Worm (Caenorhabditis elegans): ENCODE data around the gene sph-1.
A peak's percentile ranks its signal among the peaks of the same experiment; 100 is the strongest.
"Not testable (repeated sequence)": the region's sequence is repeated elsewhere in the genome, so short reads cannot be mapped to it uniquely, and the experiment has no call there.

Gene sph-1

DNA sequence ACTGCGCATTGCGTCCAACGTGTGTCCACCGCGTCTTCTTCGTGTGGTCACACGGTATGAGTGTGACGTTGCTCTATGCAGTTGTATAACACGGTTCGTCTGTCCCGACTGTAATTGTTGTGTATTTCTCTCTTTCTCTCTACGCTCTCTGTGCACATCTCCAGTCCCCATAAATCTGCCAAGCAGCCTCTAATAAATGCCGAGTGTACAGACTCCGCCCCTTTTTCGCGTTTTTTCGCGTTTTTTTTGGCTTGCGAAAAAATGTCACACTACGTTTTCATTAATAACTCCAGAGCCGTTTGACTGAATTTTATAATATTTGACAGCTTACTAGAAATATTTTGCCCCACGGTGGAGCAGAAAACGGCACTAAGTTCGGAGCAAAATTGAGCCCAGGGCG, 11.0 kb downstream of the sph-1 start, which contains the start of gene erp-44.3:
erp-44.3 (plus strand) TSS at position 301 of the 400 bp plus-strand sequence.
- not testable (repeated sequence) for TF ChIP-seq tbx-37 (GFP tag; conservative IDR thresholded peaks at IDR 0.05); F13C5.2 (tag; optimal IDR thresholded peaks at IDR 0.05); sea-1 (GFP tag; conservative IDR thresholded peaks at IDR 0.05)

DNA sequence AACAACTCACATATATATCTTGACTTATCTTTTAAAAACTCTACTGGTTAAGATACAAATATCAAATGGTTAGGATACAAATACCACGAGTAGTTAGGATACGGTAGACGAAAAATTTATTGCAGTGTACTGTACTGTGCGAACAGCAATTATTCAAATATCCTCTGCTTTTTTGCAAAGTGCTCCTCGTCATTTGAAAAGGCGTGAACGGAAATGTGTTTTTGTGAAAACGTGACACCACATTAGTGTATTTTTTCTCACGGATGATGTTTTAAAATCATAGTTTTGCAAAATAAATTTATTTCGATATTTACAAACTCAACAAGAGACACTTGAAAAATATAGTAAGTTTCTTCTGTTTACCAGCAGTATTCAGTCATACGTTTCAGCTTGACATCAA, 14.6 kb downstream of the sph-1 start, which contains the start of gene F42G8.8:
F42G8.8 (plus strand) TSS at position 301 of the 400 bp plus-strand sequence.
- TF ChIP-seq F13C5.2 (tag; optimal IDR thresholded peaks at IDR 0.05) (no peak), ama-1 (optimal IDR thresholded peaks at IDR 0.05) (no peak), ceh-36 (tag; optimal IDR thresholded peaks at IDR 0.05) (no peak), tbx-37 (GFP tag; conservative IDR thresholded peaks at IDR 0.05) (no peak)

DNA sequence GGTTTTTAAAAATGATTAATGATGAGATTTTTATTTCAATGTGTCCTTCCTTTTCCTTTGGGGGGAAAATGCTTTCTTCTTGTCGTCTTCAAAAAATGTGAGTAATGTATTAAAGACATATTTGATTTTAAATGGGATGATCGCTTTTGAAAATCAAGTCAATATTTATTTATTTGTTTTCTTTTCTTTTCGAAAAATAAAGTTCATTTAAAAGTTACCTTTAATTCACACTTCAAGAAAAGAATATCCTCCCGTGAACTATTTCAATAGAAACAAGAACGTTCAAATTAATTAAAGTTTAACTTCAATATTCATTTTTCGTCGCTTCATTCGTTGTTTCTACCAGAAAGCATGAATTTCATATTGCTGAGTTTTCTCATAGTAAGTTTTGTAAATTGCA, 17.9 kb downstream of the sph-1 start, which contains the start of gene irld-8:
irld-8 (plus strand) TSS at position 301 of the 400 bp plus-strand sequence.
- TF ChIP-seq scrt-1 (GFP tag; IDR thresholded peaks at IDR 0.05) (no peak), ceh-36 (tag; optimal IDR thresholded peaks at IDR 0.05) (no peak), F13C5.2 (tag; optimal IDR thresholded peaks at IDR 0.05) (no peak), tra-4 (tag; optimal IDR thresholded peaks at IDR 0.05) (no peak), ets-7 (tag; optimal IDR thresholded peaks at IDR 0.05) (no peak), hnd-1 (tag; optimal IDR thresholded peaks at IDR 0.05) (no peak), tbx-37 (GFP tag; conservative IDR thresholded peaks at IDR 0.05) (no peak), pes-1 (GFP tag; IDR thresholded peaks at IDR 0.05) (no peak), aly-1 (tag; optimal IDR thresholded peaks at IDR 0.05) (no peak), sea-1 (GFP tag; conservative IDR thresholded peaks at IDR 0.05) (no peak), ama-1 (optimal IDR thresholded peaks at IDR 0.05) (no peak), flt-1 (GFP tag; IDR thresholded peaks at IDR 0.05) (no peak), hmbx-1 (tag; optimal IDR thresholded peaks at IDR 0.05) (no peak)

DNA sequence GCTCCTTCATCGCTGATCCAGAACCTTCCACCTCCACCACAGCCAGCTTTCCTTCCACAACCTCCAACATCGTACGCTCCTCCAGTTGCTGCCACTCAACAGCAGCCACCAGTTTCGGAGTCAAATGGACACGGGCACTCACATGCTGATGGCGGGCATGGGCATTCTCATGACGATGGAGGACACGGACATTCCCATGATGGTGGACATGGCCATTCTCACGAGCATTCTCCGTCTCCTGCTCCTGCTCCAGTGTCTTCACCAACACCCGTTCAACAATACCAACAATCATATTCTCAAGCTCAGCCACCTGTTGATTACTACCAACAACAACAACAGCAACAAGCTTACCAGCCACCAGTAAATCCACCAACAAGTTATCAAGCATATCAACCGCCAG, 18.8 kb downstream of the sph-1 start:
- TF ChIP-seq hmg-4 (GFP tag; optimal IDR thresholded peaks at IDR 0.05) (no peak), ama-1 (optimal IDR thresholded peaks at IDR 0.05) (no peak), tbx-37 (GFP tag; conservative IDR thresholded peaks at IDR 0.05) (no peak), pes-1 (GFP tag; IDR thresholded peaks at IDR 0.05) (no peak), hnd-1 (tag; optimal IDR thresholded peaks at IDR 0.05) (no peak), scrt-1 (GFP tag; IDR thresholded peaks at IDR 0.05) (no peak), tbx-11 (GFP tag; IDR thresholded peaks at IDR 0.05) (no peak), flt-1 (GFP tag; IDR thresholded peaks at IDR 0.05) (no peak), aly-1 (tag; optimal IDR thresholded peaks at IDR 0.05) (no peak), sea-1 (GFP tag; conservative IDR thresholded peaks at IDR 0.05) (no peak), F13C5.2 (tag; optimal IDR thresholded peaks at IDR 0.05) (no peak), ceh-36 (tag; optimal IDR thresholded peaks at IDR 0.05) (no peak), hmbx-1 (tag; optimal IDR thresholded peaks at IDR 0.05) (no peak), tra-4 (tag; optimal IDR thresholded peaks at IDR 0.05) (no peak), ceh-13 (GFP tag; optimal IDR thresholded peaks at IDR 0.05) (no peak), B0310.2 (tag; optimal IDR thresholded peaks at IDR 0.05) (no peak), ets-7 (tag; optimal IDR thresholded peaks at IDR 0.05) (no peak)

DNA sequence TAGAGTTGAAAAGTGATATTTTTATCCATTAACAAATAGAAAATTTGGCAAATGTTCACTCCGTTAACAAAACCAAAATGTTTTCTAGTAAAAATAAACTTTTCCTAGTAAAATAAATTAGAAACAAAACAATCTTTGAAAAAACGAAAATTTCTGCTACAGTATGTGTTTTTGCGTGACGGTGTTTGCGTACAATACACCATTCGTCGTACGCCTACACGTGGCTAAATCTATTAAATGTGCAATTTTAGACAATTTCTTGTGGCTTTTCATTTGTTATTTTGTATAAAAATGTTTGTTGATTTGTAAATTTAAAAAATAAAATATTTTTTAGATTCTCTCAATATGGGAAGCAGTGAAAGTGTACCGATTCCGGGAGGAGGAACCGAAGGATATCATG, 20.2 kb downstream of the sph-1 start, which contains the start of gene Y42H9AR.1:
Y42H9AR.1 (plus strand) TSS at position 233 of the 400 bp plus-strand sequence.
- TF ChIP-seq F13C5.2 (tag; optimal IDR thresholded peaks at IDR 0.05), result peak; percentile 3
- no peak for TF ChIP-seq ama-1 (optimal IDR thresholded peaks at IDR 0.05)
- no peak for TF ChIP-seq tra-4 (tag; optimal IDR thresholded peaks at IDR 0.05)

DNA sequence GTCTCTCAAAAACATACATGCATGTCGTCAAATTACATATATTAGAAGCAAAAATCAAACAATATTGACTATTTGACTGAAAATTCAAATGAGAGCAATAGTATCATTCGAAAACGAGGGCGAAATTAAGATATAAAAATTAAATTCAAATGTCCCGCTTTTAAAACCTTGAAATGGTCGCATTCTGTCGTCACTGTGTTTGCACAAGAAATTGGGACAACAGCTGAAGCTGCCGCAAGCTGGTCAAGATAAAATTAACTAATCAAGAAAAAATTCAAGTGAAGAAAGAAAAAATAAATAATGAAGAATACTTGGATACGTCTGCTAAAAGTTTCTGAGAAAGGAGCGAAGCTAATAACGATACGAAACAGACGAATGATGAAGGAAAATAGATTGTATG, 20.7 kb downstream of the sph-1 start:
- TF ChIP-seq B0310.2 (tag; optimal IDR thresholded peaks at IDR 0.05) (no peak), F13C5.2 (tag; optimal IDR thresholded peaks at IDR 0.05) (no peak), aly-1 (tag; optimal IDR thresholded peaks at IDR 0.05) (no peak), flt-1 (GFP tag; IDR thresholded peaks at IDR 0.05) (no peak), ceh-36 (tag; optimal IDR thresholded peaks at IDR 0.05) (no peak), scrt-1 (GFP tag; IDR thresholded peaks at IDR 0.05) (no peak), hnd-1 (tag; optimal IDR thresholded peaks at IDR 0.05) (no peak), tra-4 (tag; optimal IDR thresholded peaks at IDR 0.05) (no peak)

DNA sequence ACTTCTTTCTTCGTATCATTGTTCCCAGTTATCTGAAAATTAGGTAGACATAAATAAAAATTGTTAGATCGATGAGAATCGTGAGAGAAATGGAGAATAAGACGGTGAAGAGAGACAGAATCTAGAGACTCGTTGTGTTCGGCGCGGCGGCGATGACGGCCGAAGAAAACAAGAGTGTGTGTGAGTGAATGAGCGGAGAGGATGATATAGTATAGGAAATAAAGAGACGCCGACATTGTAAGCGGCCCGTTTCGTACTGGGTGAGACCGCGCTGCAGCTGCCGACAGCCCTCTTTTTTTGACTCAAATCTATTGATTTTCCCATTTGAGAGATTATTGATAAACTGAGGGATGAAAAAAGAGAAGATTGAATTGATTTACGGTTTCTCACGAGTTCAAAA, 21.2 kb downstream of the sph-1 start, which contains the start of gene Y42H9AR.4:
Y42H9AR.4 (minus strand) TSS at position 32 of the 400 bp plus-strand sequence.
- no peak for TF ChIP-seq tbx-11 (GFP tag; IDR thresholded peaks at IDR 0.05)
- TF ChIP-seq F13C5.2 (tag; optimal IDR thresholded peaks at IDR 0.05), result peak; percentile 27
- TF ChIP-seq aly-1 (tag; optimal IDR thresholded peaks at IDR 0.05), result no peak
- no peak for TF ChIP-seq ceh-13 (GFP tag; optimal IDR thresholded peaks at IDR 0.05)

DNA sequence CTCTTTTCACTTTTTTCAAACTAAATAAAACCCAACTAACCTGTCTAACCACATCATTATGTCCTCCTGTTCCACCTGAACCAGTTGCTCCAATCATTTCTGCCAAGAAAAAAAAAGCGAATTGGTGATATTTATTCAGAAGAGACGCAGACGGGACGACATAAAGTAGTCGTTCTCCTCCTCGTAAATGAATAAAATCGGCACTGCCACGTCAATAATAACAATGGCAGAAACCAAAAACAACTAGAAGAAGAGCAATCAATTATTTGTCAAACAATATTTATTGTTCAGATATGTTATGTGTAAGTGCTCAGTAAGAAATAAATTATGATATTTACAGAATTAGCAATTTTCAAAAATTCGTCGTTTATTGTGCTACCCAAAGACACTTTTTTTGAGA, 25.9 kb downstream of the sph-1 start, which contains the start of gene rabs-5:
rabs-5 (minus strand) TSS at position 101 of the 400 bp plus-strand sequence.
- TF ChIP-seq ama-1 (optimal IDR thresholded peaks at IDR 0.05), result no peak
- TF ChIP-seq hmg-4 (GFP tag; optimal IDR thresholded peaks at IDR 0.05), result no peak
- TF ChIP-seq hmbx-1 (tag; optimal IDR thresholded peaks at IDR 0.05), result no peak
- TF ChIP-seq pes-1 (GFP tag; IDR thresholded peaks at IDR 0.05), result no peak
- no peak for TF ChIP-seq hnd-1 (tag; optimal IDR thresholded peaks at IDR 0.05)
- TF ChIP-seq sea-1 (GFP tag; conservative IDR thresholded peaks at IDR 0.05), result no peak
- no peak for TF ChIP-seq tbx-37 (GFP tag; conservative IDR thresholded peaks at IDR 0.05)
- no peak for TF ChIP-seq ets-7 (tag; optimal IDR thresholded peaks at IDR 0.05)
- no peak for TF ChIP-seq scrt-1 (GFP tag; IDR thresholded peaks at IDR 0.05)
- TF ChIP-seq B0310.2 (tag; optimal IDR thresholded peaks at IDR 0.05), result no peak
- TF ChIP-seq ceh-13 (GFP tag; optimal IDR thresholded peaks at IDR 0.05), result no peak
- TF ChIP-seq flt-1 (GFP tag; IDR thresholded peaks at IDR 0.05), result no peak
- no peak for TF ChIP-seq ceh-36 (tag; optimal IDR thresholded peaks at IDR 0.05)
- no peak for TF ChIP-seq aly-1 (tag; optimal IDR thresholded peaks at IDR 0.05)
- no peak for TF ChIP-seq tra-4 (tag; optimal IDR thresholded peaks at IDR 0.05)
- no peak for TF ChIP-seq F13C5.2 (tag; optimal IDR thresholded peaks at IDR 0.05)
- no peak for TF ChIP-seq tbx-11 (GFP tag; IDR thresholded peaks at IDR 0.05)
